Fruit fly (Drosophila melanogaster): ENCODE measurements around the gene CG31789.

The CG31789 gene

DNA sequence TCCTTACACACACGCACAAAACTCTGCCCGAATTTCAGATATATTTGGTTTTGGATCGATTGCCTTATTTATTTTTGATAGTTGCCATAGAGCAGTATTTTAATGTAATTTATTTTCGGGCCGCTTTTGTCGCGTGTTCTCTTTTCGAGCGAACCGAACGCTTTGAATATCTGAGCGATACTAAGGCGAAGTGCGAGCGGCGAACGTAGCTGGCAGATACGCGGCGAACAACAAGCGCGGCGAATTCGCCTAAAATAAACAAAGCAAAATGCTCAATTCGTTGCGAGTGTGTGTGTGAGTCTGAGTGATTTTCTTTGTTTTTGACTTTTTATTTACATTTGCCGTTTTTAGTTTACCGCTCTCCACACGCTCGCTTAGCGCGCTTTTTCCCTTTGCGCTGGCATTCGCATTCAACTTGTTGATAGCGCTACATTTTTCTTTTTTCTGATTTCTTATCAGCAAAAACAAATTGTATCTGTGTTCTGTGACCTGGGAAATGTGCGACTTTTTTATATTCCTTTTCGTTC is 42.6 kb upstream of the CG31789 start (continued):
- TF ChIP-seq zf30C (GFP tag; optimal IDR thresholded peaks at IDR 0.05) (no peak), CG5180 (GFP tag; optimal IDR thresholded peaks at IDR 0.05) (no peak), cad (GFP tag; optimal IDR thresholded peaks at IDR 0.05) (no peak), Asciz (GFP tag; optimal IDR thresholded peaks at IDR 0.05) (no peak), CG15479 (GFP tag; optimal IDR thresholded peaks at IDR 0.05) (no peak), peb (GFP tag; IDR thresholded peaks at IDR 0.05) (no peak), CG2199 (GFP tag; IDR thresholded peaks at IDR 0.05) (peak; percentile 63; the same call in 1 of the 3 replicates), CG6813 (GFP tag; optimal IDR thresholded peaks at IDR 0.05) (peak; percentile 9), run (tag; optimal IDR thresholded peaks at IDR 0.05) (no peak), CG6175 (GFP tag; IDR thresholded peaks at IDR 0.05) (no peak), Neu2 (GFP tag; optimal IDR thresholded peaks at IDR 0.05; ENCODE audit: borderline replicate concordance) (no peak), CG6765 (GFP tag; optimal IDR thresholded peaks at IDR 0.05) (peak; percentile 40), NfI (GFP tag; optimal IDR thresholded peaks at IDR 0.05) (peak; percentile 20), D19B (GFP tag; optimal IDR thresholded peaks at IDR 0.05) (no peak), CG17568 (GFP tag; optimal IDR thresholded peaks at IDR 0.05) (peak; percentile 62), cg (GFP tag; optimal IDR thresholded peaks at IDR 0.05) (peak; percentile 72), Lim3 (GFP tag; IDR thresholded peaks at IDR 0.05) (no peak), lbe (GFP tag; optimal IDR thresholded peaks at IDR 0.05) (no peak), CG34224 (GFP tag; IDR thresholded peaks at IDR 0.05; ENCODE audit: partially characterized antibody) (peak; percentile 45; the same call in 2 of the 3 replicates), CG2120 (GFP tag; optimal IDR thresholded peaks at IDR 0.05) (no peak), slou (GFP tag; optimal IDR thresholded peaks at IDR 0.05) (no peak), Blimp-1 (GFP tag; optimal IDR thresholded peaks at IDR 0.05) (no peak), CoRest (tag; optimal IDR thresholded peaks at IDR 0.05) (no peak), nerfin-2 (GFP tag; IDR thresholded peaks at IDR 0.05; ENCODE audit: partially characterized antibody) (no peak), mam (GFP tag; optimal IDR thresholded peaks at IDR 0.05) (no peak), CG13624 (GFP tag; optimal IDR thresholded peaks at IDR 0.05) (no peak), CG6272 (GFP tag; IDR thresholded peaks at IDR 0.05) (no peak), tap (tag; optimal IDR thresholded peaks at IDR 0.05) (peak; percentile 17), gsb (GFP tag; IDR thresholded peaks at IDR 0.05) (no peak), H2.0 (GFP tag; IDR thresholded peaks at IDR 0.05) (no peak), ems (GFP tag; optimal IDR thresholded peaks at IDR 0.05) (no peak), ERR (GFP tag; optimal IDR thresholded peaks at IDR 0.05) (no peak), Bgb (GFP tag; IDR thresholded peaks at IDR 0.05; ENCODE audit: partially characterized antibody) (no peak; the same call in 1 of the 2 replicates), CkIIα-i1 (GFP tag; IDR thresholded peaks at IDR 0.05) (no peak), Kr (GFP tag; optimal IDR thresholded peaks at IDR 0.05) (no peak), yki (optimal IDR thresholded peaks at IDR 0.05) (no peak), tna (GFP tag; IDR thresholded peaks at IDR 0.05; ENCODE audit: partially characterized antibody) (no peak), CG12942 (GFP tag; optimal IDR thresholded peaks at IDR 0.05) (no peak), lmd (GFP tag; IDR thresholded peaks at IDR 0.05) (no peak), CG12391 (tag; optimal IDR thresholded peaks at IDR 0.05) (no peak), CG2889 (GFP tag; IDR thresholded peaks at IDR 0.05) (no peak), D (optimal IDR thresholded peaks at IDR 0.05) (no peak), D (GFP tag; optimal IDR thresholded peaks at IDR 0.05) (no peak), fd102C (GFP tag; optimal IDR thresholded peaks at IDR 0.05) (no peak), Dbx (GFP tag; IDR thresholded peaks at IDR 0.05) (peak; percentile 61; the same call in 2 of the 3 replicates), CG8290 (GFP tag; optimal IDR thresholded peaks at IDR 0.05) (no peak), CG8290 (tag; optimal IDR thresholded peaks at IDR 0.05) (peak; percentile 11 to 12), Rfx (GFP tag; IDR thresholded peaks at IDR 0.05) (no peak), ssp (GFP tag; IDR thresholded peaks at IDR 0.05) (no peak), Atf-2 (GFP tag; optimal IDR thresholded peaks at IDR 0.05) (no peak), CHES-1-like (GFP tag; optimal IDR thresholded peaks at IDR 0.05) (no peak), bab2 (GFP tag; optimal IDR thresholded peaks at IDR 0.05) (no peak)
